Fruit fly (Drosophila melanogaster) ovary, adult (tissue): ENCODE data around the gene CG31709.

Experiments
- CG17801 ChIP-seq: fragments of 200-800 bp; optimal IDR thresholded peaks from 2 replicates; lab custom pipeline; 2019; ENCODE audit warnings: missing biosample characterization, mild to moderate bottlenecking, missing genetic modification characterization, moderate library complexity; ENCODE audit not compliant: partially characterized antibody

The CG31709 gene

DNA sequence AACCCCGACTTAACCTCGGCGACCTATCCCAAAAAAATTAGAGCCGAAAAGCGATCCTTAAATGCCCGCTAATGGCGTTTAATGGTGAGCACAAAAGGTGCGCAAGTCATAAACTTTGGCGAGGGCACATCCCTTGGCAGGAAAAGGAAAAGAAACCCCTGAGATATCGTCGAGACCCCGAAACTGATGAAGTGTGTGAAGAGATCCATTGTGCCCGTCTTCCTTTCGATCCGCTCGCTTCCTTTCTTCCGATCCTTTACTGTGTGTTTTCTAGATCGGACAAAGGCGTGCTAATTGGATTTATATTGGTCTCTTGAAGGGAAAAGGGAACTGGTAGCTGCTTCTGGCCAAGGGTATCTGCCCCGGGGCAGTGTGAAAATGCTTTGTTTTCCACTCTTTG lies 21.8 kb upstream of the CG31709 start:
- no peak for TF ChIP-seq CG17801

- TF ChIP-seq CG17801 = no peak
Measured at dm6 chr2L:9600772-9601171, 21.3 kb upstream of the CG31709 start, which contains the start of gene CG4382. CG4382 (minus strand) TSS chr2L:9600872.

DNA sequence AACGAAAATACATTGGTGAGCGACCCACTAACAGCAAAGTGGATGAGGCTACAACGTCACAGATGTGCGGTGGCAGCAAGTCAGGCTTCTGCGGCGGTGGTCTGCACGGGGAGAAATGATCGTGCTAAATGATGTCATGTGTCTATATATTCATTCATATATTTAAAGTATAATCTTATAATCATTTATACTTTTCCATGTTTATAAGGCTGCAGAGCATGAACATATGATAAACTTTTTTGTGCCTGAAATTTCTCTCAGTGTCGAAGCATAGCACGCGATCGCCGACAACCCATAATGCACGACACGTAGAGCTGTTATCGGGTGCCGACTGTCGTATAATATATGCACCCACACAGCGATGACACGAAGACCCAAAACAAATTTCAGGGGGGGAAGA lies 19.0 kb upstream of the CG31709 start:
- no peak for TF ChIP-seq CG17801

- TF ChIP-seq CG17801 = no peak
Measured at dm6 chr2L:9594625-9595300, 15.3 kb upstream of the CG31709 start.

DNA sequence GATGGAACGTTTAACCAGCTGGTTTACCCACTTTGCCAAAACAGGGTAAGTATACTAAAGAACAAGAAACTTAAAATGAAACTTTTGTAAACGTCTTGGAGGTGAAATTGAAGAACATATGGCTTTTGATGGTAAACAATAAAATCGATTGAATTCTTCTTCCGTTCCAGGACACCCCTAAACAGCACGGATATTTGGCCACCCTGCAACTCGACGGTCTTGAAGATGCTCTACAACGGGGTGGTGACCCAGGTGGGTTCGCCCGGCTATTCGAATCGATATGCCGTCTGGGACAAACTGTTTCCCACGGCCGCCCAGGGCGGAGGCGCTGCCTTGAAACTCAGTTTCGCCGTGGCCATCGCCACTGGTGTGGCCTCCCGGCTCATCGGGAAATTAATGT lies 11.7 kb upstream of the CG31709 start:
- TF ChIP-seq CG17801 = no peak

DNA sequence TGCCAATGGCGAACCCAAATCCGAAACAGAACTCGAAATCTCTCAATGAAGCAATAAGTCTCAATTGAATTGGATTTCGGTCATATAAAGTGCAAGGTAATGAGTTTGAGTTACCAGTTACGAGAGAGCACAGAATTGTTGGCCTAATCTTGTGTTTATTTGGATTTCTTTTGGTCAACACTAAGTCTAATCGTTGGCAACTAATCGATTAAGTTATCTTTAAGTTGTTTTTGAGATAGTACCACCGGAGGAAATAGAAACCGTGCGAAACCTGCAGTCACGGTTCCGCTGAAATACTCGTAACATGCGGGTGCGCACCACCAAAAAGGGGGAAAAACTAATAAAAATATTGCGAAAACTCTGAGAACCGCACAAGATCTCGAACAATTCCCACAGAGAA lies 9.7 kb upstream of the CG31709 start, which contains the start of gene CG3841:
Gene CG3841 (plus strand): TSS at position 301 of the 400 bp plus-strand sequence.
- no peak for TF ChIP-seq CG17801

- no peak for TF ChIP-seq CG17801
Measured at dm6 chr2L:9585942-9586341, 6.5 kb upstream of the CG31709 start.

DNA sequence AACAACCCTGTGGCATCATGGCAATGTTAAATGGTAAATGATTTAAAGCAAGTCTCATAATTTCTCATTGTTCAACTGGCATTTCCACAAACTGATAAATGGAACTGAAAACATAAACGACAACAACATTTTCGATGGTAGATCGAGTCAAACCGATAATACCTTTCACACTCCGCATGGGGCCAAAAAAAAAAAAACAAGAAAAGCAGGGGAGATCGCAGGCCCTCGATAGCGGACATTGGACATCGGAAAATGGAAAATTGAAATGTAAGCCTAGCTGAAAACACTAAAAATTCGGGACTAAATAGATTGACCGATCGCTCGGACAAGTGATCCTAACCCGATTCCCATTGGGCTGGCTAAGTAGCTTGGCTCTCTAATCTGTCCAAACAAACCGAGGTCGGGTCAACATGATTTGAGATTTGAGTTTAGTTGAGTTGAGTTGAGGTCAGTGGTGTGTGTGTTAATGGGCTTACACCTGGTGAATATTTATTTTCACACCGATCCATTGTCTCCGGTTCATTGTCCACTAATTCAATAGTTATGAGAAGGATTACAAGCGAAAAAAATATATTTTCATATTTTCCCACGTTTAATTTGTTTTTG lies 4.8 kb upstream of the CG31709 start:
- TF ChIP-seq CG17801 = no peak

- no peak for TF ChIP-seq CG17801
Measured at dm6 chr2L:9581582-9581981, 2.1 kb upstream of the CG31709 start, which contains the start of gene gcm. gcm (minus strand) TSS chr2L:9581745.

- TF ChIP-seq CG17801 = peak; percentile 78
Measured at dm6 chr2L:9576269-9576933, 3.0 kb downstream of the CG31709 start, which contains the start of gene Mtpalpha. Mtpalpha (minus strand) TSS chr2L:9576769.

DNA sequence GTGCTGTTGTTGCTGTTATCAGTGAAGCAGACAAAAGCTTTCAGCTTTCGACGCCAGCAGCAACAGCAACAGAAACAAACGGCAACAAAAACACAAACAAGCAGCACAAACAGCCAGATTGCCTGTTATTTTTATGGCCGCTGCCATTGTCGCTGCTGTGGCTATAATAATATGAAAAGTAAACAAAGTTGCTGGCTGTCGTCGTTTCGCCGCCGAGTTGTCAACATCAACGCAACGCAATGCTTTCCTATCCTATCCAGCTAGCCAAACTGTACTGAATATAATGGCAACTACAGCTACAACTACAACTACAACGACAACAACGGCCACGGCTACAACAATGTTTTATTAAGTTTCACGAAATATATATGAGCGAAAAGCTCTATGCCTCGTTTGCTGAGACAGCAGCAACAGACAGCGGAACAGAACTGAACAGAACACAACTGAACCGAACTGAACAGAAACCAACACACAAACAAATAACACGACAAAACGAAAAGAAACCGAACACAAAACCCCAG lies 8.7 kb downstream of the CG31709 start:
- TF ChIP-seq CG17801 = peak; percentile 87

DNA sequence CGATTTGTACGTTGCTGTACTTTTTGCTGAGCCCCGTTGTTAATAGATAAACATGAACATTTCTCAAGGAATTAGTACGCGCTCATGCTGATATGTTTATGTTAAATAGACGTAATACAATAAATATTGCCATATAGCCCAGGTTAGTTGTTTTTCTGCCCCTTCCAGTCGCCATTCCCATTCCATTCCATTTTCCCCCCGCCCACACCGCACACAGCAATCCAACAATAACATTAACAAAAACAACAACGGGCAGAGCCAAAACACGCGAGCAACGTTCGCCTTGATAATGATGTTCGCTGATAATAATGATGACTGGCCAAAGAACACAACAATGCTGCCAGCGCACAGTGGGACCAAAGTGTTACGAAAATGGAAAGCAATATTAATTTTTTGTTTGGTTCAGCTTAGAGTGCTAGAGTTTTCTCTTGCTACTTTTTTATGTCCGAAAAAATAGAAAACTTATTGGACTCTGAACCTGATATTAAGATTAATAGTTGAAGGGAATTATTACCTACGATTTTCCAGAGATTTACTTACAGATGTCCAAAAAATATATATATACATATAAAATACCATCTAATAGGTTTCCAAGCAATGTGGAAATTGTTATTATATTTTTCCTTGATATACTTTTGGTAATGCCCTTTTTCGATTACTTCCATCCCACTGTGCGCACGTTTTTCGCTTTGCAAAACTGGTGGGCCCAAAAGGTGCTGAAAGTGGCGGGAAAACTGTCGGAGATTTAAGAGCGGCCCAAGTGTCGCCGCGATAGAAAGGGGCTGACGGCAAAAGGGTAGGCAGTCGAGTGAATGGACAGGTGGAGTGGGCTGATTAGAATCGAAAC lies 9.6 kb downstream of the CG31709 start:
- TF ChIP-seq CG17801 = peak; percentile 98

dm6 chr2L:9569131-9569530 lies 10.3 kb downstream of the CG31709 start:
- no peak for TF ChIP-seq CG17801

DNA sequence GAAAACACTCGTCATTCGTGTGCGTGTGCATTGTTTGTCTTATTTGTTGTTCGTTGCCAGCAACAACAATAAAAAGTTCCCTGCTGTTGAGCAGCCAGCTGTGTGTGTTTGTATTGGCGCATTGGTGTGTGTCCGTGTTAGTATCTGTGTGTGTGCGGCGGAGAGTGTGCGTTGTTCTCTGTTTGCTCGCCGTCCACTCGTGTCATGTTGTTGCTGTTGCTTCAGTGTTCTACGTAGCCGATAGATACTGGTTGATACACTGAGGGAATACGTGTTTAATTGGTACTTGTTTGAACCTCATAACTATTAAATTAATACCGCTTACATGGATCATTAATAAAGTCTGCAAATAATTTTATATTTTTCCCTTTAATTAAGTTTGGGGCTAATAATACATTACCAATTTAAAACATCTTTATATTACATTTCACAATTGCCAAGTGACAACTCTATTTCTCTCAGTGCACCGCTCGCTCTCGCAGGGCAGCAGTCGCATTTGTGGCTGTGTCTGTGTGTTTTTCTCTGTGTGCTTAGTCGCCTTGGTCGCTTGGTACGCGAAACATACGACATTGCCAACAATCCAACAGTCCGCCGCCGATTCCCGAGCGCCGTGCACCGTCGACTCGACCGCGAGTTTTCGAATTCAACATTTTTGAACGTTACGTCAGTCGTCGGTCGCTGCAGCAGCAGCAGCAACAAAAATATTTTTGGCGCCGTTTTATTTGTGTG lies 10.9 kb downstream of the CG31709 start, which contains the start of gene brwl:
Gene brwl (plus strand): TSS at position 531 of the 729 bp plus-strand sequence.
- TF ChIP-seq CG17801 = peak; percentile 95

DNA sequence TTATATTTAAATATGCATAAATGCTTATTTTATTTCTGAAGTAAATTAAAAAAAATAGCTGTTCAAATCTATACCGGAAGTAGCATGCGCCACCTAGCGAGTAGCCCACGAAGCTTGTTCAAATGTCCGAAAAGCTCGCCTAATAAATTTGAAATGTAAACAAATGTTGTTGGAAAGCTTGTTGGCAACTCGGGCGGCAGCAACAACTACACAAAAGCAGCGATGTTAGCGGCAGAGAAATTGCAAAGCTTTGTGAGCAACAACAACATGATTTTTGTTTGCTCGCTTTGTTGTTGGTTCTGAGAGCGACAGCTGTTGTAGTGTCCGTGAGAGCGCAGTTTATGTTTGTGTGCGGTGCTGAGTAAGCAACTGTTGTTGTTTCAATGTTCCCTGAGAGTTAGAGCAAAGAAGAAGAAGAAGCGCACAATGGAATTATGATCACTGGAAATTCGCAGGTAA lies 12.0 kb downstream of the CG31709 start:
- peak; percentile 93 for TF ChIP-seq CG17801
